Fruit fly (Drosophila melanogaster) whole organism, adult: Measurements from ENCODE around the gene Fitm.

ENCODE experiments used
- CG33017 ChIP-seq: fragments of 200-800 bp; sonication (Bioruptor generic); optimal IDR thresholded peaks from 2 replicates; lab custom pipeline; 2018; ENCODE audit warnings: missing biosample characterization, mild to moderate bottlenecking, missing genetic modification characterization, moderate library complexity
- CG5204 ChIP-seq: fragments of 200-800 bp; sonication (Bioruptor generic); optimal IDR thresholded peaks from 2 replicates; lab custom pipeline; 2016; ENCODE audit warnings: missing biosample characterization, missing genetic modification characterization
- CG7045 ChIP-seq: fragments of 200-800 bp; sonication (Bioruptor generic); optimal IDR thresholded peaks from 2 replicates; lab custom pipeline; 2017; ENCODE audit warnings: missing biosample characterization, mild to moderate bottlenecking, missing genetic modification characterization
- Clk ChIP-seq: fragments of 200-800 bp; sonication (Bioruptor generic); optimal IDR thresholded peaks from 2 replicates; lab custom pipeline; 2017; ENCODE audit warnings: missing biosample characterization, missing genetic modification characterization
- Mnt ChIP-seq: fragments of 200-800 bp; sonication (Bioruptor generic); optimal IDR thresholded peaks from 2 replicates; lab custom pipeline; 2016; ENCODE audit warnings: missing biosample characterization, mild to moderate bottlenecking, missing genetic modification characterization
- kay ChIP-seq: fragments of 200-800 bp; sonication (Bioruptor generic); peaks from one replicate; lab custom pipeline; 2016; ENCODE audit warnings: missing biosample characterization, missing genetic modification characterization, borderline replicate concordance
- pad ChIP-seq: fragments of 200-800 bp; sonication (Bioruptor generic); optimal IDR thresholded peaks from 3 replicates; lab custom pipeline; 2017; ENCODE audit warnings: missing biosample characterization, missing genetic modification characterization, mild to moderate bottlenecking, moderate library complexity, missing genetic modification reagents
- tj ChIP-seq: fragments of 200-800 bp; sonication (Bioruptor generic); optimal IDR thresholded peaks from 3 replicates; lab custom pipeline; 2017; ENCODE audit warnings: missing biosample characterization, mild to moderate bottlenecking, missing genetic modification characterization, moderate library complexity

DNA sequence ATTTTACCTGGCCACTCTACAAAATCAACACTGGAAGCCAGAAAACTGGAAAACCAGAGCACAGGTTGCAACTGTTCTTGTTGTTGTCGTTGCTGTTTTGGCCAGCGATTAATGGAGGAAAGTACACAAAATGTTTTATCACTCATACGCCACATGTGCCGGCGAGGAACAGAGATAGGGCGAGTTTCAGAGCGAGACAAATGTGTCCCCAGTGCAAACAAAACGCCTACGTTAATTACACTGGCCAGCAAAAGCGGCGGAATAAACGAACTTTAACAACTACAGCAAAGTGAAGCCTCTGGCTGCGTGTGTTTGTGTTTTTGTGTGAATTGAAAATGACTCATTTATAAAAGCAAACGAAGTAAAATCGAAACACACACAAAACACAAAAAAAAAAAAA, 34.3 kb upstream of the Fitm start:
- TF ChIP-seq Clk (GFP tag; lab: Kevin White, UChicago) (no peak), Mnt (peak; percentile 15), CG7045 (GFP tag; lab: Kevin White, UChicago) (no peak), kay (GFP tag; lab: Kevin White, UChicago) (no peak), CG33017 (tag; lab: Kevin White, UChicago) (no peak), CG5204 (GFP tag; lab: Kevin White, UChicago) (no peak), pad (no peak), tj (peak; percentile 40)
